Fruit fly (Drosophila melanogaster): Measurements from ENCODE around the gene CG9981.

CG9981 gene

DNA sequence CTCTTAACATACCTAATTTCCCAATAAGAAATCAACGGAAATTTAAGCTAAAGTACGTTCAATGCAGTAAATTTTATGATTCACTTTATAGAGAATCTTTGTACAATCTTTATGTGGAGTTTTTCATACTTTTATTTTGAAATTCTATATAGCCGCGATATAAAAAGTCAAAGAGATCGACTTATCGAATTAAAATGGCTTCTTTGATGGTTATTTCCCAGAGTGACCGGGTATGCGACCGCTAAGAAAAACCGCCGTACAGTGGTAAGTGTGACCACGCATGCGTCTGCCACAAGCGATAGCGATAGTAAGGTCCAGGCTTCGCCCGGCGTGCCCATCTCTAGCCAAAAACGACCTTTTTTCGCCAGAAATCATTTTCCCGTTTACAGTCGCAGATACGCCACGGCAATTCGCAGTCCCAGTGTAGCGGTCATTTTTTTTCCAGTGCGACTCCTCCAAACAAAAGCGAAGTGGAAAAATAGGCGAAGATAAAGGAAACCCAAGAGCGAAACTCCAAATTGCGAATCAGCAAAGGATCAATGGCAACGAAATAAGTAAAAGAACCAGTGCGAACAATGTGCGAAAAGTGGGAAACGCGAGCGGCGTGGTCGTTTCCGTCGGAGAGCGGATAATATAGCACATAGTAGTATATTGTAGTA lies 17.7 kb upstream of the CG9981 start, which contains the start of gene hang:
hang (plus strand) TSS at position 366 of the 659 bp plus-strand sequence.
- peak; percentile 40 for TF ChIP-seq net (GFP tag; optimal IDR thresholded peaks at IDR 0.05)
- TF ChIP-seq CG8632 (GFP tag; optimal IDR thresholded peaks at IDR 0.05), result no peak
- TF ChIP-seq CG10669 (GFP tag; optimal IDR thresholded peaks at IDR 0.05), result peak; percentile 4
- TF ChIP-seq CG3032 (tag; optimal IDR thresholded peaks at IDR 0.05), result no peak
- no peak for TF ChIP-seq Sox15 (GFP tag; optimal IDR thresholded peaks at IDR 0.05)
- TF ChIP-seq CG9139 (GFP tag; optimal IDR thresholded peaks at IDR 0.05), result peak; percentile 28
- peak; percentile 70 for TF ChIP-seq eg (GFP tag; IDR thresholded peaks at IDR 0.05)
- no peak for TF ChIP-seq CG7368 (GFP tag; optimal IDR thresholded peaks at IDR 0.05)
- peak; percentile 55 for TF ChIP-seq Sox14 (GFP tag; optimal IDR thresholded peaks at IDR 0.05)
- TF ChIP-seq fd59A (GFP tag; optimal IDR thresholded peaks at IDR 0.05), result no peak
- no peak for TF ChIP-seq CG34406 (GFP tag; optimal IDR thresholded peaks at IDR 0.05)
- TF ChIP-seq CG15336 (GFP tag; IDR thresholded peaks at IDR 0.05), result 0 out of 2 replicates have a peak, but pooled peaks have one; percentile 18
- peak; percentile 0 for TF ChIP-seq Hr39 (GFP tag; optimal IDR thresholded peaks at IDR 0.05)
- TF ChIP-seq CG1621 (tag; optimal IDR thresholded peaks at IDR 0.05), result peak; percentile 89
- no peak for TF ChIP-seq CG11762 (GFP tag; optimal IDR thresholded peaks at IDR 0.05; ENCODE audit: insufficient read depth)
- peak; percentile 7 for TF ChIP-seq OdsH (GFP tag; optimal IDR thresholded peaks at IDR 0.05)
- peak; percentile 25 for TF ChIP-seq lz (GFP tag; optimal IDR thresholded peaks at IDR 0.05)
- no peak for TF ChIP-seq Met (GFP tag; optimal IDR thresholded peaks at IDR 0.05)
- TF ChIP-seq CG8119 (GFP tag; IDR thresholded peaks at IDR 0.05), result no peak
- TF ChIP-seq fkh (GFP tag; optimal IDR thresholded peaks at IDR 0.05), result no peak
- TF ChIP-seq CG8319 (GFP tag; optimal IDR thresholded peaks at IDR 0.05), result no peak
- peak; percentile 76 for TF ChIP-seq svp (GFP tag)
- peak; percentile 29 for TF ChIP-seq CG6808 (GFP tag; optimal IDR thresholded peaks at IDR 0.05)
- TF ChIP-seq fd85E (GFP tag; optimal IDR thresholded peaks at IDR 0.05), result peak; percentile 46
- no peak for TF ChIP-seq salr (GFP tag; optimal IDR thresholded peaks at IDR 0.05)
- TF ChIP-seq topi (GFP tag; optimal IDR thresholded peaks at IDR 0.05), result peak; percentile 27
- TF ChIP-seq Gug (GFP tag; IDR thresholded peaks at IDR 0.05), result no peak
- TF ChIP-seq Ets96B (tag; optimal IDR thresholded peaks at IDR 0.05), result peak; percentile 12
- peak; percentile 87 for TF ChIP-seq Eip78C (GFP tag)
- peak; percentile 58 for TF ChIP-seq Blimp-1 (GFP tag; optimal IDR thresholded peaks at IDR 0.05)
- peak; percentile 18 for TF ChIP-seq CG31627 (GFP tag; optimal IDR thresholded peaks at IDR 0.05)
- TF ChIP-seq CG4318 (GFP tag; optimal IDR thresholded peaks at IDR 0.05), result no peak
- TF ChIP-seq CG11902 (GFP tag; optimal IDR thresholded peaks at IDR 0.05), result no peak
- TF ChIP-seq Hr38 (GFP tag; optimal IDR thresholded peaks at IDR 0.05), result no peak
- TF ChIP-seq acj6 (GFP tag; optimal IDR thresholded peaks at IDR 0.05), result peak; percentile 6
- no peak for TF ChIP-seq CG6792 (GFP tag; optimal IDR thresholded peaks at IDR 0.05)
- TF ChIP-seq spab (GFP tag; optimal IDR thresholded peaks at IDR 0.05), result no peak
- peak; percentile 66 for TF ChIP-seq CG3919 (GFP tag; optimal IDR thresholded peaks at IDR 0.05)
- no peak for TF ChIP-seq Eip93F (GFP tag; optimal IDR thresholded peaks at IDR 0.05)
- TF ChIP-seq dsx (GFP tag; optimal IDR thresholded peaks at IDR 0.05; ENCODE audit: poor library complexity, severe bottlenecking), result peak; percentile 54
- TF ChIP-seq vri (GFP tag; optimal IDR thresholded peaks at IDR 0.05), result peak; percentile 48
- peak; percentile 27 for TF ChIP-seq Eip75B (GFP tag; optimal IDR thresholded peaks at IDR 0.05)
- TF ChIP-seq Hr4 (GFP tag; optimal IDR thresholded peaks at IDR 0.05), result no peak
- TF ChIP-seq ss (GFP tag; optimal IDR thresholded peaks at IDR 0.05), result peak; percentile 60 to 62
- no peak for TF ChIP-seq Ets21C (GFP tag; optimal IDR thresholded peaks at IDR 0.05)
- TF ChIP-seq dac (GFP tag; optimal IDR thresholded peaks at IDR 0.05), result no peak
- TF ChIP-seq CG32006 (GFP tag; optimal IDR thresholded peaks at IDR 0.05), result no peak
- TF ChIP-seq CG6854 (GFP tag; optimal IDR thresholded peaks at IDR 0.05), result peak; percentile 64
- no peak for TF ChIP-seq CG11294 (GFP tag; IDR thresholded peaks at IDR 0.05)
- peak; percentile 61 for TF ChIP-seq esn (GFP tag; optimal IDR thresholded peaks at IDR 0.05)
- peak; percentile 16 for TF ChIP-seq pdm3 (GFP tag; optimal IDR thresholded peaks at IDR 0.05)
